Fruit fly (Drosophila melanogaster): ENCODE results near the gene CG2617.

Gene CG2617

DNA sequence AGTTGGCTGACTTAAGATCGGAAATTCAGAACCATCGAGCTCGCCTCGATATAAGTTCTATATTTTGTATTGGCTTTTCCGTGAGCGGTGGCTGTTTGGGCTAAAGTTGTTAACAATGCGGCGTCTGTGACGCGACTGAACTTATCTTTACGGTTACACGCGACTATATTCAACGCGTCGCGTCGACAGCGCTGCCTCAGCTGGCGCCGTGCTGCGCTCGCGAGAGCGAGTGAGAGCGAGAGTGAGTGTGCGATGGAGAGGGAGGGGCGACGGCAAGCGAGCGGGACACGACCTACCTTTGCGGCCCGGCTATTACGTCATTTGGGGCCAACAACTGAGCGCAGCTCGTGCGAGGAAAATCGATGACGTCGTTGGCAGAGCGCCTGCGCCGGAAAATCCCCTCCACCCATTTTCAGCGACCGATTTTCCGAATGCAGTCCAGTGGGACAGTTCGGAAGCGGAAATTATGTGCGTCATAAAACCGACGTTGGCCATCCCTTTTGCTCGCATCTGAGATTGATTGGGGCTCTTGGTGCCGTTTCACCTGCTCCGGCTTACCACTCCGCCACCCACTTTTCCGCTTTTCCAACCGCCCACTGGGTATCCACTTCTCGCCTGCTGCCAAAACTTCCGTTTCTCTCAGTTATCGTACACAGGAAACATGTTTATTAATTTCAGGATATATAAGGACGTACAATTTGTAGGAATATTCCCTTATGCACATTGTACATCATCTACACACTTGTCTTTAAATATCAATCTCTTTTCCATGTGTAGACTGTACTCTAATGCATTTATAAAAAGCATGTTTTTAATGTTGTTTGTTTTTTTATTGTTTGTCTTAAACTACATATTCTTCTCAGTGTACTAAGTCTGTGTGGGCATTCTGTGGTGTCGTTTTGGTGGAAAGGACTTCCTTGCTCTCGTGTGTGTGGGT, 32.6 kb downstream of the CG2617 start, which contains the start of gene Hr38:
Gene Hr38, minus strand, starts transcription at position 121 of the 937 bp plus-strand sequence.
- TF ChIP-seq insv (optimal IDR thresholded peaks at IDR 0.05): no peak
- TF ChIP-seq h (optimal IDR thresholded peaks at IDR 0.05): no peak
- TF ChIP-seq ttk (optimal IDR thresholded peaks at IDR 0.05): no peak
- no peak for TF ChIP-seq Myc (optimal IDR thresholded peaks at IDR 0.05)
- no peak for TF ChIP-seq Sin3A (optimal IDR thresholded peaks at IDR 0.05)
- no peak for TF ChIP-seq psq (optimal IDR thresholded peaks at IDR 0.05)

DNA sequence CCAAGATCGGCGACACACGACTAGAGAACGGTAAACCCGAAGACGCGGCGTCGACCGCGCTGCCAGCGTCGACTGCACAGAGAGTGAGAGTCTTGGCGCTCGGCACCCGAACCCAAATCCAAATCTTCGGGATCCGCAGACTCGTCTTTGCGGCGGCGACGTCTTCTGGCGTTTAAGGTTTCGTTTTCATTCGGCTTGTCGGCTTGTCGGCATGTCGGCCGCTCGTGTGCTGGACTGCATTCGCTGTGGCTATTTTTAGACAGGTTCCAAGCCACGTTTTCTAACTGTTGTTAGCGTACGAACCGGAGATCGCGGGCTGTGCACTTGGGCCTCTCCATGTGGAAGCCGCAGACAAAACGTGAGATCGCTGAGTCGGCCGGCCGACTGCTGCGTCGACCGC, 33.9 kb downstream of the CG2617 start:
- no peak for TF ChIP-seq h (optimal IDR thresholded peaks at IDR 0.05)
- no peak for TF ChIP-seq Myc (optimal IDR thresholded peaks at IDR 0.05)
- TF ChIP-seq Sin3A (optimal IDR thresholded peaks at IDR 0.05): no peak
- no peak for TF ChIP-seq ttk (optimal IDR thresholded peaks at IDR 0.05)
- no peak for TF ChIP-seq psq (optimal IDR thresholded peaks at IDR 0.05)

DNA sequence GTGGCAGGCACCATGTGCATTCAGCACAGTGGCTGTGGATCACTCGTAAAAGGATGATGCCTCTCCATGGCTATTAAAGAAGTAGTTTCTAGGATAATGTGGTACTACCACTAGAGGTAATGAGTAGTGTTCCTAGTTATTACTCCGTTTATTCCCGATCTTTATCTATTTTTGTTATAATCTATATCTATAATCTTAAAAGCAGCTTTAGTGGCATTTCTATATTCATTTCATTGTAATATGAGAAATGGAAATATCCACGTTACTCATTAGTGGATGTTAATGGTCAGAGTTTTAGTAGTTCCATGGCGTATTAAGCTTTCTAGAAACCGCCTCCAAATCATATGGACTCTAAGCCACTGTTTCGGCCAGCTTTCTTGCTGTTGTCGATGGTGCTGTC, 34.5 kb downstream of the CG2617 start:
- TF ChIP-seq insv (optimal IDR thresholded peaks at IDR 0.05): no peak
- TF ChIP-seq h (optimal IDR thresholded peaks at IDR 0.05): no peak
- TF ChIP-seq Sin3A (optimal IDR thresholded peaks at IDR 0.05): no peak
- no peak for TF ChIP-seq Myc (optimal IDR thresholded peaks at IDR 0.05)
- no peak for TF ChIP-seq ttk (optimal IDR thresholded peaks at IDR 0.05)
- no peak for TF ChIP-seq psq (optimal IDR thresholded peaks at IDR 0.05)

DNA sequence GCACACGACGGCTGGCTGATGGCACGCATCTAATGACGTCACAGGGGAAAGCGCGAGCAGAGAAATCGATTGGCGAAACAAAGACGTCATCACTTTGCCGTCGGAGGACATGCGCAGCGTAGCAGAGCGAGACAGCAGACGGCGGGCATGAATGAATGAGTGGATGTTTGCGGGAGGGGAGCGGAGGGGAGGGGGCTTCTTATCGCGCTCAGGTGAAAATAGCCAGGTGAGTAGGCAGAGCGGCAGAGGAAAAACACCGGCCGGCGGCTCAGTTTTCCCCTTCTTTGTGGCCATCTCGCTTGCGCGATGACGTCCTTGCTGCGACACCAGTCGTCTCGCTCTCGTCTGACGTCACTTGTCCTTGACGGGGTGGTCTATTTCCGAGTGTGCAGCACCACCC, 37.8 kb downstream of the CG2617 start:
- no peak for TF ChIP-seq h (optimal IDR thresholded peaks at IDR 0.05)
- no peak for TF ChIP-seq Sin3A (optimal IDR thresholded peaks at IDR 0.05)
- no peak for TF ChIP-seq Myc (optimal IDR thresholded peaks at IDR 0.05)
- no peak for TF ChIP-seq ttk (optimal IDR thresholded peaks at IDR 0.05)
- no peak for TF ChIP-seq insv (optimal IDR thresholded peaks at IDR 0.05)
- TF ChIP-seq psq (optimal IDR thresholded peaks at IDR 0.05): no peak

DNA sequence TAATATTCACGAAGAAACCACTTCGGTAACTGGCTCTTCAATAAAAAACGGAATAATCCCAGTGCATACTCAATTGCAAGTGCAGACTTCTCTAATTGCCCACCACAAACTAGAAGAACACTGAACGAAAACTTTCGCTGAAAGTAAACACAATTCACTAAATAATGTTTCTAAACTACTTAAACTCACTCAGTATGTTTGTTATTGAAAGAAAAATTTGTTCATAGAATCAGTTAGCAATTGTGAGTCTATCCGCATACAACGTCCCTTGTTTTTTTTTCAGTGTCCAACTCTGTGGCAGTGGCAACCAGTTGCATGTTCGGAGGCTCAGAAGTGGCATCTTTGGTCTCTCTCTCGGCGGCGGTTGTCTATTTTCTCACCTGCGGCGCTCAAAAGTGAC, 39.3 kb downstream of the CG2617 start:
- TF ChIP-seq Myc (optimal IDR thresholded peaks at IDR 0.05) (no peak), Sin3A (optimal IDR thresholded peaks at IDR 0.05) (no peak), ttk (optimal IDR thresholded peaks at IDR 0.05) (no peak), insv (optimal IDR thresholded peaks at IDR 0.05) (no peak), h (optimal IDR thresholded peaks at IDR 0.05) (no peak), psq (optimal IDR thresholded peaks at IDR 0.05) (no peak)

DNA sequence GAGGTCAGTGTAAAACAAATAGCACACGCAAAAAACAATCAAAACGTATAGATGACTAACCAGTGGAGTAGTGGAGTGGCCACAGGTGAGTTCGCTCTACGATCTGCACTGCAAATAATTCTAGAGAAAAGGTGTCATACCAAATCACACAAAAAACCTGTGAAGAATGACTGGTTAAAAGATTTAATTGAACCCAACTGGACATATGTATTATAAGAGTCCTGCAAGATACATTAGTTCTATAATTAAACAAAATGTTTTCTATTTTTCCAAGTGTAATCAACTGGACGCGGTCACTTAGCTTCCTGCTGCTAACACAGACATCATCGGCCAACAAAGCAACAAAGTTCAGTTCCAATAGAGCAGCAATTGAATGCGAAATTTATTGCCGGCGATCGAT, 41.9 kb downstream of the CG2617 start:
- TF ChIP-seq ttk (optimal IDR thresholded peaks at IDR 0.05) (no peak), insv (optimal IDR thresholded peaks at IDR 0.05) (no peak), psq (optimal IDR thresholded peaks at IDR 0.05) (no peak), Sin3A (optimal IDR thresholded peaks at IDR 0.05) (no peak), h (optimal IDR thresholded peaks at IDR 0.05) (no peak), Myc (optimal IDR thresholded peaks at IDR 0.05) (no peak)

DNA sequence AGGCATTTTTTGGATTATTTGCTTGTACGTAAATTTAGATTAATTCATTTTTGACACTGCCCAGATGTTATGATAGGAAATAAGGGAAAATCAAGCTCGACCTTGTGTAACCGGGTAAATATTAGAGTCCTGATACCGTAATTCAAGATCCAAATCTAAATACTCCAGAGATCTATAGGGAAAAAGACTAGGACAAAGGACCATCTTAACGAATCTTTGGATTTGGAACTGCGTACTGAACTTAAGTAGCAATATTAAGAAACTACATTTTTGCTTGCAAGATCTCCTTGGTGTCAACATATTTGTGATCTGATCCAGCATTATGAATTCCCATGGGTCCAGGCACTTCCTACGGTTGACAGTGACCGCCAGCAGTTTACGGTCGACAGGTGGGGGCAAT, 44.3 kb downstream of the CG2617 start, which contains the start of gene CG9316:
Gene CG9316, minus strand, starts transcription at position 101 of the 400 bp plus-strand sequence.
- no peak for TF ChIP-seq Myc (optimal IDR thresholded peaks at IDR 0.05)
- no peak for TF ChIP-seq Sin3A (optimal IDR thresholded peaks at IDR 0.05)
- no peak for TF ChIP-seq ttk (optimal IDR thresholded peaks at IDR 0.05)
- no peak for TF ChIP-seq h (optimal IDR thresholded peaks at IDR 0.05)
- TF ChIP-seq psq (optimal IDR thresholded peaks at IDR 0.05): no peak
- TF ChIP-seq insv (optimal IDR thresholded peaks at IDR 0.05): no peak

DNA sequence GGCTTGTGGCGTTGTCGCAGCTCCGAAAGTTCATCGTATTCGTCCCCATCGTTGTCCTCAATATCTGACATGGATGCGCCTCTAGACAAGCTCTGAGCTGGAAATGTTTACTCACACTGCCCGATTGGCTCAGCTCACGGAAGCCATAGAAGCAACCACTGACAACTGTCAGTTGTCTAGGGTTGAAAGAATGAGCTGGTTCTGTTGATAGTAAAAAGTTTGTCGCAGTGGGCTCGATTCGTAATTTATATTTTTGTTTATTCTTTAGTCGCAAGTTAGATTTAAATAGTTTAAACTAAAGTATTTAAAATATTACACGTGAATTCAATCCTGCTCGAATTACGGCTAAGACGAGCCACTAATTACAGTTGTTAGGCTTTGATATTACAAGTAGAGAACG, 48.0 kb downstream of the CG2617 start, which contains the start of gene CarT:
Gene CarT, minus strand, starts transcription at position 101 of the 400 bp plus-strand sequence.
- TF ChIP-seq h (optimal IDR thresholded peaks at IDR 0.05): no peak
- no peak for TF ChIP-seq insv (optimal IDR thresholded peaks at IDR 0.05)
- no peak for TF ChIP-seq ttk (optimal IDR thresholded peaks at IDR 0.05)
- TF ChIP-seq psq (optimal IDR thresholded peaks at IDR 0.05): no peak
- no peak for TF ChIP-seq Myc (optimal IDR thresholded peaks at IDR 0.05)
- no peak for TF ChIP-seq Sin3A (optimal IDR thresholded peaks at IDR 0.05)

DNA sequence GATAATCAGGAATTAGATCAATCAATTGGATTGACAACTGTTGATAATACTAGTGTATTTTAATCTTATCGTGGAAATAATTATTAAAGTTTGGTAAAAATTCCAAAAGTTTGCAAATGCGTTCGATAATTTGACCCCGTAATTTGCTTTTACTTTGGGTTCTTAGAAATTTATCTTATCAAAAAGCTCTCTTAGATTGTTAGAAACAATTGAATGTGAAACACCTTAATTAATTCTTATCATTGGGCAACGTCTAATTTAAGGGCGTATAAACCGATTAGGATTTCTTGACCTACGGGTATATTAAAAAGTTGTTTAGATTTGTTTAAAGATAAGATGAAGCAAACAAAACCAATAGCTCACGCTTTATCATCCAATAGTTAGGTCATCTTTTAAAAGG, 50.9 kb downstream of the CG2617 start:
- no peak for TF ChIP-seq insv (optimal IDR thresholded peaks at IDR 0.05)
- TF ChIP-seq ttk (optimal IDR thresholded peaks at IDR 0.05): no peak
- no peak for TF ChIP-seq Sin3A (optimal IDR thresholded peaks at IDR 0.05)
- TF ChIP-seq Myc (optimal IDR thresholded peaks at IDR 0.05): no peak
- TF ChIP-seq psq (optimal IDR thresholded peaks at IDR 0.05): no peak
- TF ChIP-seq h (optimal IDR thresholded peaks at IDR 0.05): no peak
